Worm (Caenorhabditis elegans): Measurements from ENCODE around the gene lips-13.
"Not testable (repeated sequence)": the region's sequence is repeated elsewhere in the genome, so short reads cannot be mapped to it uniquely, and the experiment has no call there.

DNA sequence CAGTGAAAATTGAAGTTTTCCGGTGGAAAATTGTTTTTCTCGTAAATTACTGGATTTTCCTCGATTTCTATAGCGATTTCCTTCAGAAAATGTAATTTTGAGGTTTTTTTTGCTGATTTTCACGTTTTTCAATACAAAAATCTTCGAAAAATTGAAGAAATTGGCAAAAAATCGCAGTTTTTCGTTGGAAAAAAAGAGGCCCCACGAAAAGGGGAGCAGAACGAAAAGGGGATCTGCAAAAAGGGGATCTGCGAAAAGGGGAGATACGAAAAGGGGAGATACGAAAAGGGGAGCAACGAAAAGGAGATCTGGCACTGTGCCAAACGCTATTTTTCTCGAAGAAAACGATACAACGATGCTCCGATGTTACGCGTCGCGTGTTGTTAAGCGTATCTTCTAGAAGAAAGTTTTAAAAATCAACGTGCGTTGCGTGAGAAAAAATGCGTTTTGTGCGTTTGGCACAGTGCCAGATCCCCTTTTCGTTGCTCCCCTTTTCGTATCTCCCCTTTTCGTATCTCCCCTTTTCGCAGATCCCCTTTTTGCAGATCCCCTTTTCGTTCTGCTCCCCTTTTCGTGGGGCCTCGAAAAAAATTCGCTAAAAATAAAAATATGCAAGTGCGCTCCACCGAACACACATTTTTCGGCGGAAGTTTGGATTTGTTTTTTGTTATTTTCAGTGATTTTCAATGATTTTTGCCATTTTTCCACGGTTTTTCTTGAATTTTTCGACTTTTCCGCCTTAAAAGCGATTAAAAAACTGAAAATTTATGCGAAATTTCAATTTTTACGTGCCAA, 16.7 kb upstream of the lips-13 start:
- TF ChIP-seq ama-1 (optimal IDR thresholded peaks at IDR 0.05); zag-1 (tag; optimal IDR thresholded peaks at IDR 0.05); skn-1 (tag; optimal IDR thresholded peaks at IDR 0.05); nhr-6 (tag; optimal IDR thresholded peaks at IDR 0.05); mab-5 (tag; optimal IDR thresholded peaks at IDR 0.05); snpc-4 (tag; optimal IDR thresholded peaks at IDR 0.05); lin-39 (tag; optimal IDR thresholded peaks at IDR 0.05); unc-39 (tag; optimal IDR thresholded peaks at IDR 0.05); ztf-4 (tag; optimal IDR thresholded peaks at IDR 0.05): not testable (repeated sequence)

Data from whole organism, L2 larva.